Worm (Caenorhabditis elegans) whole organism, mixed stage, embryonic: ENCODE measurements around the gene vkmt-1.

ENCODE experiments used
- M03D4.4 ChIP-seq: sonication (generic microtip); optimal IDR thresholded peaks from 2 replicates; lab custom pipeline; 2017; ENCODE audit warnings: mild to moderate bottlenecking, missing genetic modification characterization, missing compliant biosample characterization
- bed-3 ChIP-seq: fragments of 200-800 bp; sonication (Bioruptor generic); optimal IDR thresholded peaks from 3 replicates; lab custom pipeline; 2018; ENCODE audit warnings: mild to moderate bottlenecking, missing genetic modification characterization, moderate library complexity, missing compliant biosample characterization
- blmp-1 ChIP-seq: fragments of 150-350 bp; optimal IDR thresholded peaks from 2 replicates; lab custom pipeline; 2014; ENCODE audit warnings: missing biosample characterization, missing genetic modification characterization
- ceh-43 ChIP-seq: fragments of 200-800 bp; sonication (Bioruptor generic); optimal IDR thresholded peaks from 2 replicates; lab custom pipeline; 2018; ENCODE audit warnings: mild to moderate bottlenecking, missing genetic modification characterization, moderate library complexity, missing compliant biosample characterization
- ceh-83 ChIP-seq: fragments of 200-800 bp; sonication (Bioruptor generic); optimal IDR thresholded peaks from 2 replicates; lab custom pipeline; 2018; ENCODE audit warnings: mild to moderate bottlenecking, missing genetic modification characterization, missing compliant biosample characterization
- ces-1 ChIP-seq: fragments of 150-350 bp; optimal IDR thresholded peaks from 2 replicates; lab custom pipeline; 2014; ENCODE audit warnings: missing biosample characterization, missing genetic modification reagents, missing genetic modification characterization
- cnd-1 ChIP-seq: fragments of 200-800 bp; sonication (Bioruptor generic); optimal IDR thresholded peaks from 2 replicates; lab custom pipeline; 2018; ENCODE audit warnings: mild to moderate bottlenecking, missing genetic modification characterization, missing compliant biosample characterization
- drap-1 ChIP-seq: fragments of 200-800 bp; sonication (Bioruptor generic); optimal IDR thresholded peaks from 3 replicates; lab custom pipeline; 2018; ENCODE audit warnings: mild to moderate bottlenecking, missing genetic modification characterization, missing compliant biosample characterization
- elt-1 ChIP-seq: sonication (generic microtip); optimal IDR thresholded peaks from 2 replicates; lab custom pipeline; 2017; ENCODE audit warnings: missing genetic modification characterization, mild to moderate bottlenecking, missing compliant biosample characterization, antibody characterized with exemption, moderate library complexity, borderline replicate concordance; ENCODE audit not compliant: insufficient read depth
- flh-1 ChIP-seq: fragments of 200-800 bp; sonication (Bioruptor generic); optimal IDR thresholded peaks from 2 replicates; lab custom pipeline; 2018; ENCODE audit warnings: mild to moderate bottlenecking, missing genetic modification characterization, moderate library complexity, missing compliant biosample characterization
- ham-2 ChIP-seq: fragments of 200-800 bp; sonication (Bioruptor generic); optimal IDR thresholded peaks from 2 replicates; lab custom pipeline; 2018; ENCODE audit warnings: mild to moderate bottlenecking, missing genetic modification characterization, missing compliant biosample characterization
- lin-13 ChIP-seq: fragments of 150-350 bp; optimal IDR thresholded peaks from 2 replicates; lab custom pipeline; 2014; ENCODE audit warnings: missing biosample characterization, missing genetic modification characterization
- lin-32 ChIP-seq: fragments of 200-800 bp; sonication (Bioruptor generic); optimal IDR thresholded peaks from 2 replicates; lab custom pipeline; 2018; ENCODE audit warnings: mild to moderate bottlenecking, missing genetic modification characterization, missing compliant biosample characterization
- lsy-2 ChIP-seq: fragments of 150-350 bp; optimal IDR thresholded peaks from 2 replicates; lab custom pipeline; 2014; ENCODE audit warnings: missing biosample characterization, missing genetic modification characterization
- mab-5 ChIP-seq: fragments of 150-350 bp; optimal IDR thresholded peaks from 2 replicates; lab custom pipeline; 2014; ENCODE audit warnings: missing biosample characterization, missing genetic modification characterization
- mep-1 ChIP-seq: fragments of 150-350 bp; optimal IDR thresholded peaks from 2 replicates; lab custom pipeline; 2017; ENCODE audit warnings: missing biosample characterization, missing genetic modification reagents, missing genetic modification characterization, inconsistent platforms
- mls-2 ChIP-seq: sonication (generic microtip); optimal IDR thresholded peaks from 2 replicates; lab custom pipeline; 2016; ENCODE audit warnings: mild to moderate bottlenecking, missing genetic modification characterization, moderate library complexity, missing compliant biosample characterization
- nhr-12 ChIP-seq: fragments of 150-350 bp; optimal IDR thresholded peaks from 2 replicates; lab custom pipeline; 2014; ENCODE audit warnings: missing biosample characterization, missing genetic modification characterization
- nhr-2 ChIP-seq: fragments of 150-350 bp; optimal IDR thresholded peaks from 2 replicates; lab custom pipeline; 2014; ENCODE audit warnings: missing biosample characterization, missing genetic modification characterization
- nhr-237 ChIP-seq: fragments of 150-350 bp; optimal IDR thresholded peaks from 2 replicates; lab custom pipeline; 2014; ENCODE audit warnings: missing biosample characterization, missing genetic modification characterization
- nhr-28 ChIP-seq: fragments of 150-350 bp; optimal IDR thresholded peaks from 2 replicates; lab custom pipeline; 2014; ENCODE audit warnings: missing biosample characterization, missing genetic modification characterization
- nhr-76 ChIP-seq: sonication (generic microtip); optimal IDR thresholded peaks from 2 replicates; lab custom pipeline; 2017; ENCODE audit warnings: missing biosample characterization, missing genetic modification characterization
- pha-4 ChIP-seq: fragments of 150-350 bp; optimal IDR thresholded peaks from 2 replicates; lab custom pipeline; 2018; ENCODE audit warnings: missing biosample characterization, missing genetic modification reagents, missing genetic modification characterization
- sem-2 ChIP-seq: fragments of 200-800 bp; sonication (Bioruptor generic); optimal IDR thresholded peaks from 2 replicates; lab custom pipeline; 2018; ENCODE audit warnings: mild to moderate bottlenecking, missing genetic modification characterization, missing compliant biosample characterization
- snpc-4 ChIP-seq: fragments of 150-350 bp; optimal IDR thresholded peaks from 2 replicates; lab custom pipeline; 2014; ENCODE audit warnings: missing biosample characterization, missing genetic modification characterization
- sptf-1 ChIP-seq: sonication (generic microtip); optimal IDR thresholded peaks from 2 replicates; lab custom pipeline; 2017; ENCODE audit warnings: mild to moderate bottlenecking, missing genetic modification characterization, moderate library complexity, missing compliant biosample characterization
- tbx-8 ChIP-seq: fragments of 200-800 bp; sonication (Bioruptor generic); optimal IDR thresholded peaks from 2 replicates; lab custom pipeline; 2018; ENCODE audit warnings: mild to moderate bottlenecking, missing genetic modification characterization, moderate library complexity, missing compliant biosample characterization
- unc-120 ChIP-seq: sonication (generic microtip); optimal IDR thresholded peaks from 2 replicates; lab custom pipeline; 2017; ENCODE audit warnings: missing genetic modification characterization, missing compliant biosample characterization; ENCODE audit not compliant: poor library complexity, severe bottlenecking
- unc-39 ChIP-seq: fragments of 150-350 bp; optimal IDR thresholded peaks from 2 replicates; lab custom pipeline; 2014; ENCODE audit warnings: missing biosample characterization, missing genetic modification characterization
- unc-62 ChIP-seq: fragments of 150-350 bp; optimal IDR thresholded peaks from 2 replicates; lab custom pipeline; 2014; ENCODE audit warnings: missing biosample characterization, missing genetic modification reagents, missing genetic modification characterization
- zip-8 ChIP-seq: fragments of 150-350 bp; optimal IDR thresholded peaks from 2 replicates; lab custom pipeline; 2014; ENCODE audit warnings: missing biosample characterization, missing genetic modification characterization
- ztf-11 ChIP-seq: fragments of 150-350 bp; optimal IDR thresholded peaks from 2 replicates; lab custom pipeline; 2014; ENCODE audit warnings: missing biosample characterization, missing genetic modification characterization

Gene vkmt-1

DNA sequence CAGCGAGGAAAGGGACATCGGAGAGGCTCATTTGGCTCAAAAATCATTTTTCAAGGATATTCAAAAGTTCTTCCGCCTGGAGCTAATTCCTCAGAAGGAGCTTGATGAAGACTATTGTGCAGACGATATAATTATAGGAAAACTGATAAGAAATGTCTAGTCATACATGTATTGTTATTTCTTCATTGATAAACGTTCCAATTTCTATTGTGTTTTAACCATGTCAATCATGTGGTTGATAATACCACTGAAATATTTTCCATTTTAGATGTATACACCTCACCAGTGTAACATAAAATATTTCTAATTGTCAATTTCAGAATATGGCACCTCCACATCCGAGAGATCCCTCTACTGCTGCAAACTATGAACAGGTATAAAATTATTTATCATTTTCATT is 815 bp downstream of the vkmt-1 start, which contains the start of gene ltah-1.1:
Gene ltah-1.1, plus strand, starts transcription at position 283 of the 400 bp plus-strand sequence.
- TF ChIP-seq drap-1 (no peak), ceh-83 (GFP tag; lab: Kevin White, UChicago) (no peak)
- TF ChIP-seq, all 35 proteins: peak for 0

DNA sequence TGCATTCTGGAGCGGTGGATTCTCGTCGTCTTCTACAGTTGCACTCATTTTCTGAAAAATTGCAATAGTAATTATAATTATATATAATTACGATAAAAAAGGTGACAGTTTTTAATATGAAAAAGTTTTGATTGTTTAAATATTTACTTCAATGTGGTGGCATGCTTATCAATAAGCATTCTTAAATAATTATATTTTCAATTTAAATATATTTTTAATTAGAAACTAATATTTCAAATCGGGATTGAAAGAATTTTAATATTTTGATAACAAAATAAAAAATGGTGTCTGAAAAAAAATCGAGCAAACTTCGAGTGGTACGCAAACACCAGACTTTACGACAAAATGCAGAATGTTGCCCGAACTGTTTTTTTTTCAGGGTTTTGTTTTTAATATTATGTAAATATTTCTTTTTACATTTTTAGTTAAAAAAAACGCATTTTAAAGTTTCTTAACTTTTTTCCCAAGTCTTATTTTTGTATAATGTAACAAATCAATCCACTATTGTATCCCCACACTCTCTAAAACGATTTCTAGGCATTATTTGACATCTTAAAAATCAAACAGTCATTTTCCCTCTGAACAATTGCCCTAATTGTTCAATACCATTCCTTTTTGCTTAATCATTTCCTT is 3.7 kb downstream of the vkmt-1 start, which contains the start of the genes C42C1.12 and C42C1.19:
Gene C42C1.12, minus strand, starts transcription at position 51 of the 633 bp plus-strand sequence.
Gene C42C1.19, plus strand, starts transcription at position 583 of the 633 bp plus-strand sequence.
- TF ChIP-seq ceh-43 (GFP tag; lab: Kevin White, UChicago) (peak; percentile 41), lsy-2 (tag; lab: Kevin White, UChicago) (peak; percentile 35), sem-2 (GFP tag; lab: Kevin White, UChicago) (no peak), mls-2 (tag; lab: Kevin White, UChicago) (no peak), ces-1 (GFP tag; lab: Kevin White, UChicago) (peak; percentile 3), unc-39 (tag; lab: Kevin White, UChicago) (no peak)

DNA sequence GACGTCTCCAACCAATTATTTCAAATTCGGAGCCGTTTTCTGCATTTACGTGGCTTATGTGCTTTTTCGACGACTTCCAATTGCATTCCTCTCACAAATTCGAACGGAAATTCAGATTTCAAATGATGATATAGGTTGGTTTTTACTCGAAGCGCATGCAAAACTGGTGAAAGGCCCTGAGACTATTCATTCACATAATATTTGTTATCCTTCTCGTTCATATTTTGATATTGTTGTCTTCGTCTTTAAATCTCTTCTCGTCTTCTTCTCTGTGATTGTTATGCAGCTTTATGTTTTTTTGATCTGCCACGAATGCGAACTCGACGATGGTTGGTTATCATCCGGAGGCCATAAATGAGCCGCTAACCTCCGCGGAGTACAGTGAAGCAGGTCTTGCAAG is 4.3 kb downstream of the vkmt-1 start, which contains the start of gene hpo-12:
Gene hpo-12, plus strand, starts transcription at position 301 of the 400 bp plus-strand sequence.
- TF ChIP-seq M03D4.4 (tag; lab: Kevin White, UChicago), result no peak
- no peak for TF ChIP-seq lin-32 (GFP tag; lab: Kevin White, UChicago)
- no peak for TF ChIP-seq lsy-2 (tag; lab: Kevin White, UChicago)
- TF ChIP-seq bed-3, result no peak
- TF ChIP-seq ztf-11 (tag; lab: Kevin White, UChicago), result no peak
- no peak for TF ChIP-seq pha-4 (tag; lab: Kevin White, UChicago)
- TF ChIP-seq mls-2 (tag; lab: Kevin White, UChicago), result no peak
- TF ChIP-seq elt-1, result no peak
- no peak for TF ChIP-seq nhr-76 (tag; lab: Kevin White, UChicago)
- TF ChIP-seq nhr-28 (tag; lab: Kevin White, UChicago), result no peak
- no peak for TF ChIP-seq snpc-4
- no peak for TF ChIP-seq mep-1 (tag; lab: Kevin White, UChicago)
- no peak for TF ChIP-seq ham-2 (GFP tag; lab: Kevin White, UChicago)
- TF ChIP-seq tbx-8 (GFP tag; lab: Kevin White, UChicago), result no peak
- TF ChIP-seq blmp-1 (tag; lab: Kevin White, UChicago), result no peak
- no peak for TF ChIP-seq ceh-83 (GFP tag; lab: Kevin White, UChicago)
- no peak for TF ChIP-seq nhr-237
- TF ChIP-seq unc-120, result no peak

DNA sequence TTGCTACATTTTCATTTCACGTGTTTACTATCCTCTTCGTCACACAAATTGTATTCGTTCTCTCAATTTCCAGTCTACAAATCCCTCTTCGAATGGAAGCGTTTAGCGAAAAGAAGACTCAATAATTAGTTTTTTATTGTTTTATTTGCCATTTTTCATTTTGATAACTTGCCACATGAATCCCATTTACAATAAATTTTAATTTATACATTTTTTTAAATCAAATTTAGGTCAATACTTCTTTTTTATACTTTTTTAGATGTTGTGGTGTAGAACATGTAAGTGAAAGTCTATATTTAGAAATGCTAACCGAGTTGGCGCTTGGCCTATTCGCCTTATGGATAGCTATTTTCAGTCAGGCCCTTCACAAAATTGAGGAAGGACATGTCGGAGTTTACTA is 9.1 kb downstream of the vkmt-1 start, which contains the start of gene erl-1:
Gene erl-1, plus strand, starts transcription at position 301 of the 400 bp plus-strand sequence.
- TF ChIP-seq unc-120 (no peak), sptf-1 (tag; lab: Kevin White, UChicago) (no peak), ham-2 (GFP tag; lab: Kevin White, UChicago) (no peak), cnd-1 (no peak), flh-1 (GFP tag; lab: Kevin White, UChicago) (no peak), nhr-237 (no peak), lin-13 (tag; lab: Kevin White, UChicago) (no peak), ceh-83 (GFP tag; lab: Kevin White, UChicago) (no peak), elt-1 (no peak), M03D4.4 (tag; lab: Kevin White, UChicago) (no peak), zip-8 (tag; lab: Kevin White, UChicago) (no peak)

DNA sequence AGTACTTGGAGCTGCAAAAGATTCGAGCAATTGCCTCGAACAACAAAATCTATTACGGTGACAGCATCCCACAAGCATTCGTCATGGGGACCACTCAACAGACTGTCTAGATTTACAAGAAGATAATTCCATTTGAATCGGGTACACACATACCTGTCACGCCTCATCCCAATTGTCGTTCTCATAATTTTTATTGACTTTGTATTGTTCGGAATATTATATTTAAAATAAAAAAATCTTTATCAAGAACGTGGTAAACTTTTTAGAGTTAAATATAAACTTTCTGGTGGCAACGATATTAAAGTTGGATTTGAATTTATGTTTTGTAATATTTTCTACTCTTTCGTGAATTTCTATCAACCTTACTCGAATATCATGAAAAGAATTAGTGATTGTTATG is 10.6 kb downstream of the vkmt-1 start, which contains the start of gene C42C1.9:
Gene C42C1.9, plus strand, starts transcription at position 301 of the 400 bp plus-strand sequence.
- TF ChIP-seq unc-62 (GFP tag; lab: Kevin White, UChicago), result no peak
- TF ChIP-seq sem-2 (GFP tag; lab: Kevin White, UChicago), result no peak
- TF ChIP-seq mab-5 (tag; lab: Kevin White, UChicago), result no peak
- TF ChIP-seq nhr-12 (tag; lab: Kevin White, UChicago), result no peak
- no peak for TF ChIP-seq ces-1 (GFP tag; lab: Kevin White, UChicago)
- no peak for TF ChIP-seq unc-120
- no peak for TF ChIP-seq drap-1
- no peak for TF ChIP-seq nhr-76 (tag; lab: Kevin White, UChicago)
- no peak for TF ChIP-seq ztf-11 (tag; lab: Kevin White, UChicago)
- no peak for TF ChIP-seq bed-3
- TF ChIP-seq snpc-4, result no peak
- TF ChIP-seq ceh-83 (GFP tag; lab: Kevin White, UChicago), result no peak
- TF ChIP-seq pha-4 (tag; lab: Kevin White, UChicago), result no peak
- no peak for TF ChIP-seq nhr-2
- no peak for TF ChIP-seq flh-1 (GFP tag; lab: Kevin White, UChicago)
- TF ChIP-seq zip-8 (tag; lab: Kevin White, UChicago), result no peak
- no peak for TF ChIP-seq sptf-1 (tag; lab: Kevin White, UChicago)
- no peak for TF ChIP-seq blmp-1 (tag; lab: Kevin White, UChicago)
- TF ChIP-seq M03D4.4 (tag; lab: Kevin White, UChicago), result no peak
- TF ChIP-seq, all 35 proteins: peak for 0
